Fruit fly (Drosophila melanogaster) whole organism, embryonic: ENCODE results near the gene dpr2.

Experiments used
- Atf6 ChIP-seq: fragments of 200-800 bp; sonication (Bioruptor generic); IDR thresholded peaks from 2 replicates; pipeline ENCODE4 v1.3.6; 2022; ENCODE audit warnings: missing biosample characterization, missing genetic modification characterization
- CG12071 ChIP-seq: fragments of 200-800 bp; sonication (Bioruptor generic); optimal IDR thresholded peaks from 3 replicates; lab custom pipeline; 2018; ENCODE audit warnings: missing biosample characterization, mild to moderate bottlenecking, missing genetic modification characterization
- CG13296 ChIP-seq: fragments of 200-800 bp; sonication (Bioruptor generic); optimal IDR thresholded peaks from 3 replicates; lab custom pipeline; 2018; ENCODE audit warnings: missing biosample characterization, mild to moderate bottlenecking, missing genetic modification characterization
- CG13624 ChIP-seq: fragments of 200-800 bp; sonication (Bioruptor generic); optimal IDR thresholded peaks from 2 replicates; lab custom pipeline; 2016; ENCODE audit warnings: missing biosample characterization, missing genetic modification characterization
- CG14860 ChIP-seq: fragments of 200-800 bp; sonication (Bioruptor generic); IDR thresholded peaks from 3 replicates; pipeline ENCODE4 v1.3.6; 2022; ENCODE audit warnings: missing biosample characterization, missing genetic modification characterization; ENCODE audit not compliant: partially characterized antibody
- CG16813 ChIP-seq: fragments of 200-800 bp; sonication (Bioruptor generic); IDR thresholded peaks from 3 replicates; pipeline ENCODE4 v1.3.6; 2022; ENCODE audit warnings: missing biosample characterization, missing genetic modification characterization; ENCODE audit not compliant: partially characterized antibody
- CG17186 ChIP-seq: fragments of 200-800 bp; sonication (Bioruptor generic); optimal IDR thresholded peaks from 3 replicates; lab custom pipeline; 2017; ENCODE audit warnings: missing biosample characterization, missing genetic modification reagents, missing genetic modification characterization
- CG17361 ChIP-seq: fragments of 200-800 bp; sonication (Bioruptor generic); IDR thresholded peaks from 3 replicates; pipeline ENCODE4 v1.3.6; 2022; ENCODE audit warnings: missing biosample characterization, missing genetic modification characterization
- CG2129 ChIP-seq: fragments of 200-800 bp; sonication (Bioruptor generic); IDR thresholded peaks from 2 replicates; pipeline ENCODE4 v1.3.6; 2022; ENCODE audit warnings: missing biosample characterization, missing genetic modification characterization; ENCODE audit not compliant: partially characterized antibody
- CG30020 ChIP-seq: fragments of 200-800 bp; optimal IDR thresholded peaks from 2 replicates; lab custom pipeline; 2019; ENCODE audit warnings: missing biosample characterization, mild to moderate bottlenecking, missing genetic modification characterization, moderate library complexity
- CG3065 ChIP-seq: fragments of 200-800 bp; sonication (Bioruptor generic); optimal IDR thresholded peaks from 2 replicates; lab custom pipeline; 2016; ENCODE audit warnings: missing biosample characterization, missing genetic modification characterization
- CG3407 ChIP-seq: fragments of 200-800 bp; sonication (Bioruptor generic); optimal IDR thresholded peaks from 2 replicates; lab custom pipeline; 2018; ENCODE audit warnings: missing biosample characterization, mild to moderate bottlenecking, missing genetic modification characterization
- CG34224 ChIP-seq: fragments of 200-800 bp; sonication (Bioruptor generic); IDR thresholded peaks from 3 replicates; pipeline ENCODE4 v1.3.6; 2022; ENCODE audit warnings: missing biosample characterization, missing genetic modification characterization; ENCODE audit not compliant: partially characterized antibody
- CG3838 ChIP-seq: fragments of 200-800 bp; sonication (Bioruptor generic); optimal IDR thresholded peaks from 3 replicates; lab custom pipeline; 2016; ENCODE audit warnings: missing biosample characterization, missing genetic modification characterization
- CG42726 ChIP-seq: fragments of 200-800 bp; sonication (Bioruptor generic); IDR thresholded peaks from 2 replicates; pipeline ENCODE4 v1.3.6; 2022; ENCODE audit warnings: missing biosample characterization, missing genetic modification characterization; ENCODE audit not compliant: partially characterized antibody
- CG6791 ChIP-seq: fragments of 200-800 bp; sonication (Bioruptor generic); IDR thresholded peaks from 3 replicates; pipeline ENCODE4 v1.3.6; 2022; ENCODE audit warnings: missing biosample characterization, missing genetic modification characterization; ENCODE audit not compliant: partially characterized antibody
- CG9437 ChIP-seq: fragments of 200-800 bp; sonication (Bioruptor generic); optimal IDR thresholded peaks from 2 replicates; lab custom pipeline; 2018; ENCODE audit warnings: missing biosample characterization, mild to moderate bottlenecking, missing genetic modification characterization
- CG9797 ChIP-seq: fragments of 200-800 bp; sonication (Bioruptor generic); optimal IDR thresholded peaks from 3 replicates; lab custom pipeline; 2018; ENCODE audit warnings: missing biosample characterization, mild to moderate bottlenecking, missing genetic modification characterization
- CHES-1-like ChIP-seq: fragments of 200-800 bp; sonication (Bioruptor generic); optimal IDR thresholded peaks from 2 replicates; lab custom pipeline; 2016; ENCODE audit warnings: missing biosample characterization, missing genetic modification characterization
- CoRest ChIP-seq: fragments of 200-800 bp; sonication (Bioruptor generic); optimal IDR thresholded peaks from 3 replicates; lab custom pipeline; 2018; ENCODE audit warnings: missing biosample characterization, mild to moderate bottlenecking, missing genetic modification characterization, moderate library complexity
- Hsf ChIP-seq: fragments of 200-800 bp; sonication (Bioruptor generic); optimal IDR thresholded peaks from 3 replicates; lab custom pipeline; 2016; ENCODE audit warnings: missing biosample characterization, missing genetic modification characterization
- Mad ChIP-seq: fragments of 200-800 bp; sonication (Bioruptor generic); optimal IDR thresholded peaks from 2 replicates; lab custom pipeline; 2016; ENCODE audit warnings: missing biosample characterization, missing genetic modification characterization
- Med ChIP-seq: fragments of 200-800 bp; sonication (Bioruptor generic); peaks from one replicate; lab custom pipeline; 2016; ENCODE audit warnings: missing biosample characterization, missing genetic modification characterization, mild to moderate bottlenecking, inconsistent platforms, moderate library complexity
- Myb ChIP-seq: fragments of 200-800 bp; sonication (Bioruptor generic); optimal IDR thresholded peaks from 2 replicates; lab custom pipeline; 2016; ENCODE audit warnings: missing biosample characterization, missing genetic modification characterization
- PHDP ChIP-seq: fragments of 200-800 bp; sonication (Bioruptor generic); optimal IDR thresholded peaks from 3 replicates; lab custom pipeline; 2018; ENCODE audit warnings: missing biosample characterization, mild to moderate bottlenecking, missing genetic modification characterization, moderate library complexity
- Sin3A ChIP-seq: fragments of >200 bp; optimal IDR thresholded peaks from 2 replicates; lab custom pipeline; 2018
- Sry-β ChIP-seq: fragments of 200-800 bp; sonication (Bioruptor generic); optimal IDR thresholded peaks from 2 replicates; lab custom pipeline; 2018; ENCODE audit warnings: missing biosample characterization, mild to moderate bottlenecking, missing genetic modification characterization, moderate library complexity
- Sry-δ ChIP-seq: fragments of 200-800 bp; sonication (Bioruptor generic); optimal IDR thresholded peaks from 2 replicates; lab custom pipeline; 2016; ENCODE audit warnings: missing biosample characterization, missing genetic modification characterization
- YL-1 ChIP-seq: fragments of 200-800 bp; sonication (Bioruptor generic); optimal IDR thresholded peaks from 3 replicates; lab custom pipeline; 2017; ENCODE audit warnings: missing biosample characterization, mild to moderate bottlenecking, missing genetic modification characterization
- al ChIP-seq: fragments of 200-800 bp; sonication (Bioruptor generic); IDR thresholded peaks from 2 replicates; pipeline ENCODE4 v1.3.6; 2022; ENCODE audit warnings: missing biosample characterization, missing genetic modification characterization
- az2 ChIP-seq: fragments of 200-800 bp; sonication (Bioruptor generic); optimal IDR thresholded peaks from 3 replicates; lab custom pipeline; 2016; ENCODE audit warnings: missing biosample characterization, missing genetic modification characterization
- chinmo ChIP-seq: fragments of 200-800 bp; sonication (Bioruptor generic); IDR thresholded peaks from 4 replicates; pipeline ENCODE4 v1.3.6; 2022; ENCODE audit warnings: missing biosample characterization, missing genetic modification characterization; ENCODE audit not compliant: partially characterized antibody
- chn ChIP-seq: fragments of 200-800 bp; sonication (Bioruptor generic); optimal IDR thresholded peaks from 2 replicates; lab custom pipeline; 2016; ENCODE audit warnings: missing biosample characterization, missing genetic modification characterization
- crp ChIP-seq, 2 experiments: fragments of 200-800 bp; sonication (Bioruptor generic); optimal IDR thresholded peaks; 2 replicates in 1 of 2; 3 replicates in 1 of 2; lab custom pipeline; 2017; ENCODE audit warnings: missing biosample characterization in 2 of 2, missing genetic modification characterization in 2 of 2, mild to moderate bottlenecking in 1 of 2, moderate library complexity in 1 of 2
- dm ChIP-seq: fragments of 200-800 bp; sonication (Bioruptor generic); optimal IDR thresholded peaks from 3 replicates; lab custom pipeline; 2016; ENCODE audit warnings: missing biosample characterization, missing genetic modification characterization
- gfzf ChIP-seq: fragments of 200-800 bp; sonication (Bioruptor generic); optimal IDR thresholded peaks from 2 replicates; lab custom pipeline; 2016; ENCODE audit warnings: missing biosample characterization, mild to moderate bottlenecking, missing genetic modification characterization, moderate library complexity
- gro ChIP-seq: fragments of 200-800 bp; sonication (Bioruptor generic); optimal IDR thresholded peaks from 2 replicates; lab custom pipeline; 2016; ENCODE audit warnings: missing biosample characterization, missing genetic modification characterization
- lilli ChIP-seq: fragments of 200-800 bp; sonication (Bioruptor generic); optimal IDR thresholded peaks from 3 replicates; lab custom pipeline; 2016; ENCODE audit warnings: missing biosample characterization, missing genetic modification characterization
- lmd ChIP-seq: fragments of 200-800 bp; sonication (Bioruptor generic); IDR thresholded peaks from 2 replicates; pipeline ENCODE4 v1.3.6; 2022; ENCODE audit warnings: missing biosample characterization, missing genetic modification characterization
- maf-S ChIP-seq: fragments of 200-800 bp; sonication (Bioruptor generic); optimal IDR thresholded peaks from 2 replicates; lab custom pipeline; 2016; ENCODE audit warnings: missing biosample characterization, missing genetic modification characterization
- onecut ChIP-seq: fragments of 200-800 bp; sonication (Bioruptor generic); IDR thresholded peaks from 2 replicates; pipeline ENCODE4 v1.3.6; 2022; ENCODE audit warnings: missing biosample characterization, missing genetic modification characterization
- pzg ChIP-seq: fragments of 200-800 bp; sonication (Bioruptor generic); optimal IDR thresholded peaks from 3 replicates; lab custom pipeline; 2018; ENCODE audit warnings: missing biosample characterization, mild to moderate bottlenecking, missing genetic modification characterization, moderate library complexity
- seq ChIP-seq: fragments of 200-800 bp; sonication (Bioruptor generic); IDR thresholded peaks from 2 replicates; pipeline ENCODE4 v1.3.6; 2022; ENCODE audit warnings: missing biosample characterization, missing genetic modification characterization
- sqz ChIP-seq: fragments of 200-800 bp; sonication (Bioruptor generic); optimal IDR thresholded peaks from 3 replicates; lab custom pipeline; 2018; ENCODE audit warnings: missing biosample characterization, mild to moderate bottlenecking, missing genetic modification characterization
- tx ChIP-seq: fragments of 200-800 bp; sonication (Bioruptor generic); optimal IDR thresholded peaks from 2 replicates; lab custom pipeline; 2016; ENCODE audit warnings: missing biosample characterization, missing genetic modification characterization
- zfh2 ChIP-seq: fragments of 200-800 bp; sonication (Bioruptor generic); optimal IDR thresholded peaks from 2 replicates; lab custom pipeline; 2016; ENCODE audit warnings: missing biosample characterization, missing genetic modification characterization

dpr2 gene

dm6 chr2L:10989162-10989561 lies 25.2 kb upstream of the dpr2 start, which contains the start of gene TTLL4A (continued):
- TF ChIP-seq chinmo (GFP tag; lab: Robert Waterston, UW), result peak; percentile 98
- TF ChIP-seq Hsf, result peak; percentile 21
- TF ChIP-seq CG30020 (tag; lab: Kevin White, UChicago), result peak; percentile 73
- TF ChIP-seq CoRest (tag; lab: Kevin White, UChicago), result peak; percentile 91
- TF ChIP-seq dm (GFP tag; lab: Kevin White, UChicago), result peak; percentile 93
- TF ChIP-seq onecut (GFP tag; lab: Robert Waterston, UW), result peak; percentile 72
- TF ChIP-seq CG3065 (GFP tag; lab: Kevin White, UChicago), result no peak
- TF ChIP-seq az2, result no peak
- peak; percentile 98 for TF ChIP-seq CG34224 (GFP tag; lab: Robert Waterston, UW)
- TF ChIP-seq chn (GFP tag; lab: Kevin White, UChicago), result peak; percentile 5
- TF ChIP-seq seq (GFP tag; lab: Robert Waterston, UW), result no peak
- TF ChIP-seq CG2129 (GFP tag; lab: Robert Waterston, UW), result peak; percentile 94
- no peak for TF ChIP-seq CG12071 (GFP tag; lab: Kevin White, UChicago)
- TF ChIP-seq sqz (GFP tag; lab: Kevin White, UChicago), result no peak
- peak; percentile 99 for TF ChIP-seq CG6791
- peak; percentile 85 for TF ChIP-seq Myb (GFP tag; lab: Kevin White, UChicago)
- TF ChIP-seq CG14860 (GFP tag; lab: Robert Waterston, UW), result peak; percentile 96
- TF ChIP-seq lmd (GFP tag; lab: Robert Waterston, UW), result no peak; the same call in 1 of the 2 replicates
- peak; percentile 17 for TF ChIP-seq Sry-β (GFP tag; lab: Kevin White, UChicago)
- peak; percentile 96 for TF ChIP-seq Sry-δ (GFP tag; lab: Kevin White, UChicago)
- peak; percentile 46 for TF ChIP-seq zfh2 (GFP tag; lab: Kevin White, UChicago)
- peak; percentile 87 for TF ChIP-seq YL-1 (GFP tag; lab: Kevin White, UChicago)
- TF ChIP-seq tx (GFP tag; lab: Kevin White, UChicago), result peak; percentile 32
- TF ChIP-seq CG9437 (GFP tag; lab: Kevin White, UChicago), result peak; percentile 85
- TF ChIP-seq Med (GFP tag; lab: Kevin White, UChicago), result peak; percentile 89
- TF ChIP-seq gro (GFP tag; lab: Kevin White, UChicago), result peak; percentile 50
- TF ChIP-seq CHES-1-like, result peak; percentile 12
- TF ChIP-seq Atf6, result no peak
- TF ChIP-seq CG3407, result no peak
- TF ChIP-seq CG17361 (GFP tag; lab: Robert Waterston, UW), result no peak
- TF ChIP-seq lilli (GFP tag; lab: Kevin White, UChicago), result peak; percentile 43
- TF ChIP-seq Mad (GFP tag; lab: Kevin White, UChicago), result peak; percentile 19
- TF ChIP-seq PHDP, result no peak
- TF ChIP-seq gfzf (GFP tag; lab: Kevin White, UChicago), result peak; percentile 54
- peak; percentile 52 for TF ChIP-seq CG9797
- TF ChIP-seq CG16813 (GFP tag; lab: Robert Waterston, UW), result peak; percentile 98
- TF ChIP-seq CG3838, result no peak
- peak; percentile 99 for TF ChIP-seq CG42726 (GFP tag; lab: Robert Waterston, UW)
- TF ChIP-seq CG13296 (GFP tag; lab: Kevin White, UChicago), result no peak
- TF ChIP-seq al (GFP tag; lab: Robert Waterston, UW), result no peak
- TF ChIP-seq Sin3A, result peak; percentile 39
- TF ChIP-seq CG13624 (GFP tag; lab: Kevin White, UChicago), result peak; percentile 58
- TF ChIP-seq crp (GFP tag; optimal IDR thresholded peaks at IDR 0.05; lab: Kevin White, UChicago), result peak; percentile 64 to 94
- TF ChIP-seq maf-S (GFP tag; lab: Kevin White, UChicago), result peak; percentile 7
- peak; percentile 85 for TF ChIP-seq pzg (GFP tag; lab: Kevin White, UChicago)
- peak; percentile 94 for TF ChIP-seq CG17186
